Fruit fly (Drosophila melanogaster) whole organism, embryonic: ENCODE measurements around the gene CG32061.

Experiments
- Antp ChIP-seq: fragments of 200-800 bp; sonication (Bioruptor generic); optimal IDR thresholded peaks from 3 replicates; lab custom pipeline; 2016; ENCODE audit warnings: missing biosample characterization, missing genetic modification characterization
- Atf6 ChIP-seq: fragments of 200-800 bp; sonication (Bioruptor generic); IDR thresholded peaks from 2 replicates; pipeline ENCODE4 v1.3.6; 2022; ENCODE audit warnings: missing biosample characterization, missing genetic modification characterization
- Blimp-1 ChIP-seq: fragments of 200-800 bp; sonication (Bioruptor generic); optimal IDR thresholded peaks from 3 replicates; lab custom pipeline; 2018; ENCODE audit warnings: missing biosample characterization, missing genetic modification characterization, mild to moderate bottlenecking, moderate library complexity, missing genetic modification reagents
- C15 ChIP-seq: fragments of 200-800 bp; sonication (Bioruptor generic); IDR thresholded peaks from 3 replicates; pipeline ENCODE4 v1.3.6; 2022; ENCODE audit warnings: missing biosample characterization, missing genetic modification characterization
- CG10209 ChIP-seq: fragments of 200-800 bp; sonication (Bioruptor generic); optimal IDR thresholded peaks from 3 replicates; lab custom pipeline; 2017; ENCODE audit warnings: missing biosample characterization, mild to moderate bottlenecking, missing genetic modification characterization, missing genetic modification reagents
- CG10274 ChIP-seq: fragments of 200-800 bp; sonication (Bioruptor generic); optimal IDR thresholded peaks from 3 replicates; lab custom pipeline; 2017; ENCODE audit warnings: missing biosample characterization, mild to moderate bottlenecking, missing genetic modification characterization
- CG12391 ChIP-seq: fragments of 200-800 bp; sonication (Bioruptor generic); optimal IDR thresholded peaks from 3 replicates; lab custom pipeline; 2018; ENCODE audit warnings: missing biosample characterization, mild to moderate bottlenecking, missing genetic modification characterization, moderate library complexity
- CG12942 ChIP-seq: fragments of 200-800 bp; sonication (Bioruptor generic); optimal IDR thresholded peaks from 3 replicates; lab custom pipeline; 2016; ENCODE audit warnings: missing biosample characterization, missing genetic modification characterization
- CG14014 ChIP-seq: fragments of 200-800 bp; sonication (Bioruptor generic); IDR thresholded peaks from 2 replicates; pipeline ENCODE4 v1.3.6; 2022; ENCODE audit warnings: missing biosample characterization, missing genetic modification characterization
- CG14050 ChIP-seq: fragments of 200-800 bp; sonication (Bioruptor generic); IDR thresholded peaks from 3 replicates; pipeline ENCODE4 v1.3.6; 2022; ENCODE audit warnings: missing biosample characterization, missing genetic modification characterization
- CG14710 ChIP-seq: fragments of 200-800 bp; sonication (Bioruptor generic); optimal IDR thresholded peaks from 3 replicates; lab custom pipeline; 2019; ENCODE audit warnings: missing biosample characterization, mild to moderate bottlenecking, missing genetic modification characterization, moderate library complexity
- CG15696 ChIP-seq: fragments of 200-800 bp; sonication (Bioruptor generic); optimal IDR thresholded peaks from 2 replicates; lab custom pipeline; 2019; ENCODE audit warnings: missing biosample characterization, mild to moderate bottlenecking, missing genetic modification characterization, moderate library complexity
- CG1647 ChIP-seq: fragments of 200-800 bp; sonication (Bioruptor generic); optimal IDR thresholded peaks from 3 replicates; lab custom pipeline; 2016; ENCODE audit warnings: missing biosample characterization, missing genetic modification characterization
- CG17359 ChIP-seq: fragments of 200-800 bp; sonication (Bioruptor generic); optimal IDR thresholded peaks from 3 replicates; lab custom pipeline; 2018; ENCODE audit warnings: missing biosample characterization, mild to moderate bottlenecking, missing genetic modification characterization, moderate library complexity
- CG2712 ChIP-seq: fragments of 200-800 bp; optimal IDR thresholded peaks from 3 replicates; lab custom pipeline; 2019; ENCODE audit warnings: missing biosample characterization, mild to moderate bottlenecking, missing genetic modification characterization, moderate library complexity
- CG30431 ChIP-seq: fragments of 200-800 bp; sonication (Bioruptor generic); optimal IDR thresholded peaks from 2 replicates; lab custom pipeline; 2017; ENCODE audit warnings: missing biosample characterization, missing genetic modification characterization
- CG3847 ChIP-seq: fragments of 200-800 bp; sonication (Bioruptor generic); IDR thresholded peaks from 2 replicates; pipeline ENCODE4 v1.3.6; 2022; ENCODE audit warnings: missing biosample characterization, missing genetic modification characterization
- CG4328 ChIP-seq: fragments of 200-800 bp; sonication (Bioruptor generic); optimal IDR thresholded peaks from 3 replicates; lab custom pipeline; 2017; ENCODE audit warnings: missing biosample characterization, missing genetic modification reagents, missing genetic modification characterization
- CG4730 ChIP-seq: fragments of 200-800 bp; sonication (Bioruptor generic); IDR thresholded peaks from 2 replicates; pipeline ENCODE4 v1.3.6; 2022; ENCODE audit warnings: missing biosample characterization, missing genetic modification characterization
- CG6689 ChIP-seq: fragments of 200-800 bp; sonication (Bioruptor generic); IDR thresholded peaks from 2 replicates; pipeline ENCODE4 v1.3.6; 2022; ENCODE audit warnings: missing biosample characterization, missing genetic modification characterization
- CG7987 ChIP-seq: fragments of 200-800 bp; sonication (Bioruptor generic); optimal IDR thresholded peaks from 2 replicates; lab custom pipeline; 2018; ENCODE audit warnings: missing biosample characterization, mild to moderate bottlenecking, missing genetic modification characterization, moderate library complexity
- D19B ChIP-seq: fragments of 200-800 bp; sonication (Bioruptor generic); optimal IDR thresholded peaks from 2 replicates; lab custom pipeline; 2017; ENCODE audit warnings: missing biosample characterization, mild to moderate bottlenecking, missing genetic modification characterization
- Fer1 ChIP-seq: fragments of 200-800 bp; sonication (Bioruptor generic); optimal IDR thresholded peaks from 2 replicates; lab custom pipeline; 2017; ENCODE audit warnings: missing biosample characterization, mild to moderate bottlenecking, missing genetic modification characterization
- HHEX ChIP-seq: fragments of 200-800 bp; sonication (Bioruptor generic); optimal IDR thresholded peaks from 3 replicates; lab custom pipeline; 2017; ENCODE audit warnings: missing biosample characterization, mild to moderate bottlenecking, missing genetic modification characterization, missing genetic modification reagents
- Jarid2 ChIP-seq: fragments of 200-800 bp; sonication (Bioruptor generic); optimal IDR thresholded peaks from 3 replicates; lab custom pipeline; 2017; ENCODE audit warnings: mild to moderate bottlenecking, missing biosample characterization, missing genetic modification reagents, missing genetic modification characterization
- Mad ChIP-seq: fragments of 200-800 bp; sonication (Bioruptor generic); optimal IDR thresholded peaks from 2 replicates; lab custom pipeline; 2016; ENCODE audit warnings: missing biosample characterization, missing genetic modification characterization
- Pdp1 ChIP-seq, 2 experiments: fragments of 200-800 bp; sonication (Bioruptor generic); optimal IDR thresholded peaks; 3 replicates each; lab custom pipeline; 2016; ENCODE audit warnings: missing biosample characterization in 2 of 2, missing genetic modification characterization in 2 of 2, mild to moderate bottlenecking in 1 of 2, moderate library complexity in 1 of 2
- Side ChIP-seq: fragments of 200-800 bp; sonication (Bioruptor generic); optimal IDR thresholded peaks from 2 replicates; lab custom pipeline; 2016; ENCODE audit warnings: missing biosample characterization, missing genetic modification characterization
- Usf ChIP-seq: fragments of 200-800 bp; sonication (Bioruptor generic); optimal IDR thresholded peaks from 2 replicates; lab custom pipeline; 2017; ENCODE audit warnings: missing genotype, missing biosample characterization, missing genetic modification characterization
- ac ChIP-seq: fragments of 200-800 bp; sonication (Bioruptor generic); optimal IDR thresholded peaks from 3 replicates; lab custom pipeline; 2017; ENCODE audit warnings: missing biosample characterization, mild to moderate bottlenecking, missing genetic modification characterization
- aop ChIP-seq: fragments of 200-800 bp; sonication (Bioruptor generic); IDR thresholded peaks from 2 replicates; pipeline ENCODE4 v1.3.6; 2022; ENCODE audit warnings: missing biosample characterization, missing genetic modification characterization
- bab2 ChIP-seq: fragments of 200-800 bp; sonication (Bioruptor generic); optimal IDR thresholded peaks from 2 replicates; lab custom pipeline; 2016; ENCODE audit warnings: missing biosample characterization, missing genetic modification characterization
- ci ChIP-seq: fragments of 200-800 bp; sonication (Bioruptor generic); IDR thresholded peaks from 3 replicates; pipeline ENCODE4 v1.3.6; 2022; ENCODE audit warnings: missing biosample characterization, missing genetic modification characterization
- emc ChIP-seq: fragments of 200-800 bp; sonication (Bioruptor generic); optimal IDR thresholded peaks from 2 replicates; lab custom pipeline; 2016; ENCODE audit warnings: missing biosample characterization, missing genetic modification characterization
- eve ChIP-seq, 2 experiments: fragments of >200 bp; optimal IDR thresholded peaks; 2 replicates each; lab custom pipeline; 2017; ENCODE audit warnings: missing biosample characterization in 2 of 2, missing genetic modification characterization in 2 of 2
- ewg ChIP-seq: fragments of 200-800 bp; sonication (Bioruptor generic); optimal IDR thresholded peaks from 3 replicates; lab custom pipeline; 2017; ENCODE audit warnings: mild to moderate bottlenecking, missing biosample characterization, missing genetic modification reagents, missing genetic modification characterization
- fd96Cb ChIP-seq: fragments of 200-800 bp; sonication (Bioruptor generic); optimal IDR thresholded peaks from 2 replicates; lab custom pipeline; 2018; ENCODE audit warnings: missing biosample characterization, mild to moderate bottlenecking, missing genetic modification characterization, moderate library complexity
- h ChIP-seq: fragments of >200 bp; optimal IDR thresholded peaks from 2 replicates; lab custom pipeline; 2017
- ind ChIP-seq: fragments of 200-800 bp; sonication (Bioruptor generic); optimal IDR thresholded peaks from 3 replicates; lab custom pipeline; 2016; ENCODE audit warnings: missing biosample characterization, missing genetic modification characterization
- kay ChIP-seq: fragments of 200-800 bp; sonication (Bioruptor generic); optimal IDR thresholded peaks from 2 replicates; lab custom pipeline; 2016; ENCODE audit warnings: missing biosample characterization, missing genetic modification characterization
- lab ChIP-seq: fragments of 200-800 bp; sonication (Bioruptor generic); optimal IDR thresholded peaks from 3 replicates; lab custom pipeline; 2017; ENCODE audit warnings: missing biosample characterization, missing genetic modification characterization, mild to moderate bottlenecking, moderate library complexity, missing genetic modification reagents
- nmo ChIP-seq: fragments of 200-800 bp; sonication (Bioruptor generic); optimal IDR thresholded peaks from 2 replicates; lab custom pipeline; 2018; ENCODE audit warnings: missing biosample characterization, mild to moderate bottlenecking, missing genetic modification characterization, moderate library complexity
- nom ChIP-seq: fragments of 200-800 bp; sonication (Bioruptor generic); optimal IDR thresholded peaks from 2 replicates; lab custom pipeline; 2017; ENCODE audit warnings: missing biosample characterization, missing genetic modification characterization, mild to moderate bottlenecking, moderate library complexity, missing genetic modification reagents
- pnt ChIP-seq: fragments of 200-800 bp; sonication (Bioruptor generic); optimal IDR thresholded peaks from 3 replicates; lab custom pipeline; 2016; ENCODE audit warnings: missing biosample characterization, missing genetic modification characterization
- row ChIP-seq: fragments of 200-800 bp; sonication (Bioruptor generic); IDR thresholded peaks from 3 replicates; pipeline ENCODE4 v1.3.6; 2022; ENCODE audit warnings: missing biosample characterization, missing genetic modification characterization
- run ChIP-seq: fragments of 200-800 bp; sonication (Bioruptor generic); optimal IDR thresholded peaks from 3 replicates; lab custom pipeline; 2018; ENCODE audit warnings: missing biosample characterization, mild to moderate bottlenecking, missing genetic modification characterization
- slp2 ChIP-seq: fragments of 200-800 bp; sonication (Bioruptor generic); optimal IDR thresholded peaks from 2 replicates; lab custom pipeline; 2016; ENCODE audit warnings: missing biosample characterization, missing genetic modification characterization
- sob ChIP-seq: fragments of 200-800 bp; sonication (Bioruptor generic); IDR thresholded peaks from 2 replicates; pipeline ENCODE4 v1.3.6; 2022; ENCODE audit warnings: missing biosample characterization, missing genetic modification characterization
- sqz ChIP-seq: fragments of 200-800 bp; sonication (Bioruptor generic); optimal IDR thresholded peaks from 3 replicates; lab custom pipeline; 2018; ENCODE audit warnings: missing biosample characterization, mild to moderate bottlenecking, missing genetic modification characterization
- tx ChIP-seq: fragments of 200-800 bp; sonication (Bioruptor generic); optimal IDR thresholded peaks from 2 replicates; lab custom pipeline; 2016; ENCODE audit warnings: missing biosample characterization, missing genetic modification characterization
- vnd ChIP-seq: fragments of 200-800 bp; sonication (Bioruptor generic); IDR thresholded peaks from 3 replicates; pipeline ENCODE4 v1.3.6; 2022; ENCODE audit warnings: missing biosample characterization, missing genetic modification characterization; ENCODE audit not compliant: partially characterized antibody
- wek ChIP-seq: fragments of 200-800 bp; sonication (Bioruptor generic); optimal IDR thresholded peaks from 3 replicates; lab custom pipeline; 2018; ENCODE audit warnings: missing biosample characterization, mild to moderate bottlenecking, missing genetic modification characterization, moderate library complexity

Gene CG32061

dm6 chr3L:10428027-10428426 lies 35.6 kb upstream of the CG32061 start (continued):
- TF ChIP-seq tx (GFP tag; lab: Kevin White, UChicago) = no peak
- TF ChIP-seq CG3847 = no peak
- no peak for TF ChIP-seq bab2 (GFP tag; lab: Kevin White, UChicago)
- no peak for TF ChIP-seq Fer1 (GFP tag; lab: Kevin White, UChicago)
- no peak for TF ChIP-seq CG1647 (GFP tag; lab: Kevin White, UChicago)
- TF ChIP-seq Usf = no peak
- TF ChIP-seq ewg (GFP tag; lab: Kevin White, UChicago) = peak; percentile 44
- no peak for TF ChIP-seq sob
- TF ChIP-seq CG6689 (GFP tag; lab: Robert Waterston, UW) = 0 out of 2 replicates have a peak, but pooled peaks have one; percentile 20
- no peak for TF ChIP-seq aop (GFP tag; lab: Robert Waterston, UW)
- no peak for TF ChIP-seq CG12942 (GFP tag; lab: Kevin White, UChicago)
- TF ChIP-seq slp2 (GFP tag; lab: Kevin White, UChicago) = no peak
- TF ChIP-seq Blimp-1 (GFP tag; lab: Kevin White, UChicago) = peak; percentile 66
- TF ChIP-seq ci (GFP tag; lab: Robert Waterston, UW) = peak; percentile 69; the same call in 2 of the 3 replicates
- TF ChIP-seq CG2712 (tag; lab: Kevin White, UChicago) = peak; percentile 54
- no peak for TF ChIP-seq CG15696
- no peak for TF ChIP-seq kay (GFP tag; lab: Kevin White, UChicago)
- TF ChIP-seq Atf6 (GFP tag; lab: Robert Waterston, UW) = no peak
- no peak for TF ChIP-seq CG4328 (GFP tag; lab: Kevin White, UChicago)
- no peak for TF ChIP-seq Mad (GFP tag; lab: Kevin White, UChicago)
- no peak for TF ChIP-seq h (lab: Kevin White, UChicago)
- 0 out of 3 replicates have a peak, but pooled peaks have one; percentile 14 for TF ChIP-seq CG14050 (GFP tag; lab: Robert Waterston, UW)
- TF ChIP-seq HHEX (GFP tag; lab: Kevin White, UChicago) = no peak
- TF ChIP-seq vnd (GFP tag; lab: Robert Waterston, UW) = no peak
- no peak for TF ChIP-seq emc (GFP tag; lab: Kevin White, UChicago)
- TF ChIP-seq Antp (GFP tag; lab: Kevin White, UChicago) = no peak
- peak; percentile 63 for TF ChIP-seq CG17359
- no peak for TF ChIP-seq CG10274 (GFP tag; lab: Kevin White, UChicago)
- no peak for TF ChIP-seq D19B (GFP tag; lab: Kevin White, UChicago)
- peak; percentile 61 for TF ChIP-seq CG12391 (tag; lab: Kevin White, UChicago)
- no peak for TF ChIP-seq CG7987 (GFP tag; lab: Kevin White, UChicago)
- TF ChIP-seq ind = peak; percentile 27
- peak; percentile 59 for TF ChIP-seq nmo (GFP tag; lab: Kevin White, UChicago)
- no peak for TF ChIP-seq nom
- TF ChIP-seq fd96Cb (tag; lab: Kevin White, UChicago) = peak; percentile 57
- no peak for TF ChIP-seq Pdp1 (GFP tag; optimal IDR thresholded peaks at IDR 0.05; lab: Kevin White, UChicago)
- peak; percentile 48; the same call in 2 of the 3 replicates for TF ChIP-seq row (GFP tag; lab: Robert Waterston, UW)
- TF ChIP-seq eve (GFP tag; optimal IDR thresholded peaks at IDR 0.05; lab: Kevin White, UChicago) = no peak
- no peak for TF ChIP-seq CG4730 (GFP tag; lab: Robert Waterston, UW)
- TF ChIP-seq sqz = no peak
- TF ChIP-seq C15 (GFP tag; lab: Robert Waterston, UW) = no peak
- TF ChIP-seq lab (GFP tag; lab: Kevin White, UChicago) = no peak
- TF ChIP-seq CG30431 (GFP tag; lab: Kevin White, UChicago) = no peak
- no peak for TF ChIP-seq Jarid2 (GFP tag; lab: Kevin White, UChicago)
- TF ChIP-seq ac (GFP tag; lab: Kevin White, UChicago) = no peak
- peak; percentile 37 for TF ChIP-seq CG14710 (tag; lab: Kevin White, UChicago)
- no peak for TF ChIP-seq pnt (GFP tag; lab: Kevin White, UChicago)
- no peak for TF ChIP-seq CG14014 (GFP tag; lab: Robert Waterston, UW)
- TF ChIP-seq wek (GFP tag; lab: Kevin White, UChicago) = no peak
- TF ChIP-seq run = peak; percentile 33
- TF ChIP-seq CG10209 = peak; percentile 32
- no peak for TF ChIP-seq Side (GFP tag; lab: Kevin White, UChicago)
